Fruit fly (Drosophila melanogaster) whole organism, embryonic: ENCODE measurements around the gene CG32388.
A peak's percentile ranks its signal among the peaks of the same experiment; 100 is the strongest.

ENCODE experiments used
- CG10321 ChIP-seq: fragments of 200-800 bp; sonication (Bioruptor generic); IDR thresholded peaks from 2 replicates; pipeline ENCODE4 v1.3.6; 2022; ENCODE audit warnings: missing biosample characterization, missing genetic modification characterization
- CG10462 ChIP-seq: fragments of 200-800 bp; sonication (Bioruptor generic); optimal IDR thresholded peaks from 2 replicates; lab custom pipeline; 2016; ENCODE audit warnings: missing biosample characterization, missing genetic modification characterization
- CG11085 ChIP-seq: fragments of 200-800 bp; sonication (Bioruptor generic); IDR thresholded peaks from 2 replicates; pipeline ENCODE4 v1.3.6; 2022; ENCODE audit warnings: missing biosample characterization, missing genetic modification characterization
- CG11560 ChIP-seq: fragments of 200-800 bp; sonication (Bioruptor generic); IDR thresholded peaks from 3 replicates; pipeline ENCODE4 v1.3.6; 2022; ENCODE audit warnings: missing biosample characterization, missing genetic modification characterization
- CG11723 ChIP-seq: fragments of 200-800 bp; sonication (Bioruptor generic); optimal IDR thresholded peaks from 2 replicates; lab custom pipeline; 2017; ENCODE audit warnings: missing biosample characterization, mild to moderate bottlenecking, missing genetic modification characterization
- CG12219 ChIP-seq: fragments of 200-800 bp; sonication (Bioruptor generic); optimal IDR thresholded peaks from 3 replicates; lab custom pipeline; 2018; ENCODE audit warnings: missing biosample characterization, mild to moderate bottlenecking, missing genetic modification characterization
- CG12391 ChIP-seq: fragments of 200-800 bp; sonication (Bioruptor generic); optimal IDR thresholded peaks from 3 replicates; lab custom pipeline; 2018; ENCODE audit warnings: missing biosample characterization, mild to moderate bottlenecking, missing genetic modification characterization, moderate library complexity
- CG13775 ChIP-seq: fragments of 200-800 bp; sonication (Bioruptor generic); optimal IDR thresholded peaks from 3 replicates; lab custom pipeline; 2017; ENCODE audit warnings: missing biosample characterization, mild to moderate bottlenecking, missing genetic modification characterization
- CG13894 ChIP-seq: fragments of 200-800 bp; sonication (Bioruptor generic); optimal IDR thresholded peaks from 3 replicates; lab custom pipeline; 2018; ENCODE audit warnings: missing biosample characterization, mild to moderate bottlenecking, missing genetic modification characterization, moderate library complexity
- CG14667 ChIP-seq: fragments of 200-800 bp; sonication (Bioruptor generic); IDR thresholded peaks from 2 replicates; pipeline ENCODE4 v1.3.6; 2022; ENCODE audit warnings: missing biosample characterization, missing genetic modification characterization
- CG1603 ChIP-seq: fragments of 200-800 bp; sonication (Bioruptor generic); optimal IDR thresholded peaks from 2 replicates; lab custom pipeline; 2019; ENCODE audit warnings: missing biosample characterization, mild to moderate bottlenecking, missing genetic modification characterization, moderate library complexity
- CG1792 ChIP-seq: fragments of 200-800 bp; sonication (Bioruptor generic); optimal IDR thresholded peaks from 2 replicates; lab custom pipeline; 2016; ENCODE audit warnings: missing biosample characterization, missing genetic modification characterization
- CG18011 ChIP-seq: fragments of 200-800 bp; sonication (Bioruptor generic); optimal IDR thresholded peaks from 2 replicates; lab custom pipeline; 2017; ENCODE audit warnings: missing biosample characterization, missing genetic modification characterization, mild to moderate bottlenecking, moderate library complexity, missing genotype
- CG2129 ChIP-seq: fragments of 200-800 bp; sonication (Bioruptor generic); IDR thresholded peaks from 2 replicates; pipeline ENCODE4 v1.3.6; 2022; ENCODE audit warnings: missing biosample characterization, missing genetic modification characterization; ENCODE audit not compliant: partially characterized antibody
- CG2202 ChIP-seq: fragments of 200-800 bp; sonication (Bioruptor generic); optimal IDR thresholded peaks from 2 replicates; lab custom pipeline; 2018; ENCODE audit warnings: missing biosample characterization, mild to moderate bottlenecking, missing genetic modification characterization
- CG3065 ChIP-seq: fragments of 200-800 bp; sonication (Bioruptor generic); optimal IDR thresholded peaks from 2 replicates; lab custom pipeline; 2016; ENCODE audit warnings: missing biosample characterization, missing genetic modification characterization
- CG3726 ChIP-seq: fragments of 200-800 bp; sonication (Bioruptor generic); IDR thresholded peaks from 3 replicates; pipeline ENCODE4, ENCODE4 v1.3.6; 2022; ENCODE audit warnings: missing biosample characterization, missing genetic modification characterization
- CG6813 ChIP-seq: fragments of 200-800 bp; sonication (Bioruptor generic); optimal IDR thresholded peaks from 2 replicates; lab custom pipeline; 2017; ENCODE audit warnings: missing biosample characterization, missing genetic modification characterization, mild to moderate bottlenecking, moderate library complexity, missing genetic modification reagents
- Deaf1 ChIP-seq: fragments of 200-800 bp; optimal IDR thresholded peaks from 3 replicates; lab custom pipeline; 2019; ENCODE audit warnings: missing biosample characterization, mild to moderate bottlenecking, missing genetic modification characterization, moderate library complexity
- Doc2 ChIP-seq: fragments of 200-800 bp; sonication (Bioruptor generic); IDR thresholded peaks from 2 replicates; pipeline ENCODE4 v1.3.6; 2022; ENCODE audit warnings: missing biosample characterization, missing genetic modification characterization
- Dref ChIP-seq: fragments of 200-800 bp; sonication (Bioruptor generic); IDR thresholded peaks from 2 replicates; pipeline ENCODE4 v1.3.6; 2022; ENCODE audit warnings: missing biosample characterization, missing genetic modification characterization
- Fer2 ChIP-seq: fragments of 200-800 bp; sonication (Bioruptor generic); optimal IDR thresholded peaks from 2 replicates; lab custom pipeline; 2018; ENCODE audit warnings: missing biosample characterization, mild to moderate bottlenecking, missing genetic modification characterization, moderate library complexity
- GATAe ChIP-seq: fragments of 200-800 bp; sonication (Bioruptor generic); conservative IDR thresholded peaks from 2 replicates; pipeline ENCODE4 v1.3.6; 2022; ENCODE audit warnings: missing biosample characterization, missing genetic modification characterization
- HmgD ChIP-seq: fragments of 200-800 bp; sonication (Bioruptor generic); optimal IDR thresholded peaks from 3 replicates; lab custom pipeline; 2016; ENCODE audit warnings: missing biosample characterization, missing genetic modification characterization
- MBD-R2 ChIP-seq: fragments of 200-800 bp; sonication (Bioruptor generic); IDR thresholded peaks from 2 replicates; pipeline ENCODE4 v1.3.6; 2022; ENCODE audit warnings: missing biosample characterization, missing genetic modification characterization
- Neu2 ChIP-seq: fragments of 200-800 bp; sonication (Bioruptor generic); optimal IDR thresholded peaks from 3 replicates; lab custom pipeline; 2016; ENCODE audit warnings: missing biosample characterization, missing genetic modification characterization, borderline replicate concordance
- Sox102F ChIP-seq: fragments of 200-800 bp; sonication (Bioruptor generic); optimal IDR thresholded peaks from 2 replicates; lab custom pipeline; 2018; ENCODE audit warnings: missing biosample characterization, mild to moderate bottlenecking, missing genetic modification characterization, moderate library complexity
- TFAM ChIP-seq: fragments of 200-800 bp; sonication (Bioruptor generic); optimal IDR thresholded peaks from 2 replicates; lab custom pipeline; 2017; ENCODE audit warnings: missing biosample characterization, missing genetic modification characterization, inconsistent platforms
- Xrp1 ChIP-seq: fragments of 200-800 bp; sonication (Bioruptor generic); IDR thresholded peaks from 2 replicates; pipeline ENCODE4 v1.3.6; 2022; ENCODE audit warnings: missing biosample characterization, missing genetic modification characterization
- ab ChIP-seq: fragments of 200-800 bp; sonication (Bioruptor generic); optimal IDR thresholded peaks from 2 replicates; lab custom pipeline; 2016; ENCODE audit warnings: missing biosample characterization, missing genetic modification characterization
- ato ChIP-seq: fragments of 200-800 bp; sonication (Bioruptor generic); IDR thresholded peaks from 2 replicates; pipeline ENCODE4 v1.3.6; 2022; ENCODE audit warnings: missing biosample characterization, missing genetic modification characterization; ENCODE audit not compliant: partially characterized antibody
- bbx ChIP-seq: fragments of 200-800 bp; sonication (Bioruptor generic); IDR thresholded peaks from 2 replicates; pipeline ENCODE4 v1.3.6; 2022; ENCODE audit warnings: missing biosample characterization, missing genetic modification characterization; ENCODE audit not compliant: partially characterized antibody
- dimm ChIP-seq: fragments of 200-800 bp; sonication (Bioruptor generic); IDR thresholded peaks from 2 replicates; pipeline ENCODE4 v1.3.6; 2022; ENCODE audit warnings: missing biosample characterization, missing genetic modification characterization
- en ChIP-seq: fragments of 200-800 bp; sonication (Bioruptor generic); optimal IDR thresholded peaks from 2 replicates; lab custom pipeline; 2016; ENCODE audit warnings: missing biosample characterization, missing genetic modification characterization
- eyg ChIP-seq: fragments of 200-800 bp; sonication (Bioruptor generic); optimal IDR thresholded peaks from 3 replicates; lab custom pipeline; 2016; ENCODE audit warnings: missing biosample characterization, missing genetic modification characterization
- gce ChIP-seq: fragments of 200-800 bp; sonication (Bioruptor generic); IDR thresholded peaks from 3 replicates; pipeline ENCODE4 v1.3.6; 2022; ENCODE audit warnings: missing biosample characterization, missing genetic modification characterization
- insv ChIP-seq, 2 experiments: fragments of 200-800 bp; sonication (Bioruptor generic); optimal IDR thresholded peaks; 3 replicates each; lab custom pipeline; 2016 to 2018; ENCODE audit warnings: missing biosample characterization in 2 of 2, missing genetic modification characterization in 2 of 2
- mirr ChIP-seq: fragments of 200-800 bp; sonication (Bioruptor generic); optimal IDR thresholded peaks from 3 replicates; lab custom pipeline; 2018; ENCODE audit warnings: missing biosample characterization, mild to moderate bottlenecking, missing genetic modification characterization
- pho ChIP-seq: fragments of 200-800 bp; sonication (Bioruptor generic); optimal IDR thresholded peaks from 2 replicates; lab custom pipeline; 2016; ENCODE audit warnings: missing biosample characterization, missing genetic modification characterization
- psq ChIP-seq: fragments of 200-800 bp; sonication (Bioruptor generic); optimal IDR thresholded peaks from 2 replicates; lab custom pipeline; 2017; ENCODE audit warnings: missing biosample characterization, missing genetic modification characterization
- scrt ChIP-seq: fragments of 200-800 bp; sonication (Bioruptor generic); optimal IDR thresholded peaks from 2 replicates; lab custom pipeline; 2018; ENCODE audit warnings: missing biosample characterization, mild to moderate bottlenecking, missing genetic modification characterization, moderate library complexity
- slou ChIP-seq: fragments of 200-800 bp; sonication (Bioruptor generic); optimal IDR thresholded peaks from 3 replicates; lab custom pipeline; 2016; ENCODE audit warnings: missing biosample characterization, missing genetic modification characterization
- so ChIP-seq: fragments of 200-800 bp; sonication (Bioruptor generic); IDR thresholded peaks from 3 replicates; pipeline ENCODE4 v1.3.6; 2022; ENCODE audit warnings: missing biosample characterization, missing genetic modification characterization
- stc ChIP-seq: fragments of 200-800 bp; sonication (Bioruptor generic); IDR thresholded peaks from 2 replicates; pipeline ENCODE4 v1.3.6; 2022; ENCODE audit warnings: missing biosample characterization, missing genetic modification characterization
- wor ChIP-seq: fragments of 200-800 bp; sonication (Bioruptor generic); IDR thresholded peaks from 2 replicates; pipeline ENCODE4 v1.3.6; 2022; ENCODE audit warnings: missing biosample characterization, missing genetic modification characterization
- zfh2 ChIP-seq: fragments of 200-800 bp; sonication (Bioruptor generic); optimal IDR thresholded peaks from 2 replicates; lab custom pipeline; 2016; ENCODE audit warnings: missing biosample characterization, missing genetic modification characterization

Gene CG32388

dm6 chr3L:6968961-6969814 lies 15.2 kb downstream of the CG32388 start, which contains the start of the genes Mis12 and CG9953 (continued):
- TF ChIP-seq CG12391 (tag; lab: Kevin White, UChicago) (peak; percentile 64), CG13894 (tag; lab: Kevin White, UChicago) (no peak), CG10321 (GFP tag; lab: Robert Waterston, UW) (no peak), insv (GFP tag; optimal IDR thresholded peaks at IDR 0.05; lab: Kevin White, UChicago) (no peak), scrt (GFP tag; lab: Kevin White, UChicago) (no peak), gce (GFP tag; lab: Robert Waterston, UW) (no peak)

dm6 chr3L:6967797-6968196 lies 16.6 kb downstream of the CG32388 start, which contains the start of gene CG10064:
TSS of gene CG10064 (minus strand) at chr3L:6967897.
- TF ChIP-seq CG2202 (tag; lab: Kevin White, UChicago), result no peak
- TF ChIP-seq CG14667 (GFP tag; lab: Robert Waterston, UW), result no peak
- no peak for TF ChIP-seq Dref (GFP tag; lab: Robert Waterston, UW)
- TF ChIP-seq Sox102F, result no peak
- no peak for TF ChIP-seq CG11723
- no peak for TF ChIP-seq CG6813 (GFP tag; lab: Kevin White, UChicago)
- TF ChIP-seq CG3065, result no peak
- TF ChIP-seq ab, result no peak
- TF ChIP-seq Neu2 (GFP tag; lab: Kevin White, UChicago), result no peak
- TF ChIP-seq mirr (GFP tag; lab: Kevin White, UChicago), result no peak
- no peak for TF ChIP-seq so (GFP tag; lab: Robert Waterston, UW)
- no peak for TF ChIP-seq psq (GFP tag; lab: Kevin White, UChicago)
- no peak for TF ChIP-seq wor (GFP tag; lab: Robert Waterston, UW)
- no peak for TF ChIP-seq stc (GFP tag; lab: Robert Waterston, UW)
- TF ChIP-seq, all 482 proteins: peak for 0

dm6 chr3L:6964488-6965152 lies 19.8 kb downstream of the CG32388 start, which contains the start of gene sgl:
TSS of gene sgl (minus strand) at chr3L:6964758.
- TF ChIP-seq CG18011 (GFP tag; lab: Kevin White, UChicago) (no peak), pho (GFP tag; lab: Kevin White, UChicago) (peak; percentile 27), Xrp1 (GFP tag; lab: Robert Waterston, UW) (peak; percentile 14; the same call in 1 of the 2 replicates), CG1603 (tag; lab: Kevin White, UChicago) (peak; percentile 38), CG1792 (GFP tag; lab: Kevin White, UChicago) (no peak), en (no peak), bbx (GFP tag; lab: Robert Waterston, UW) (peak; percentile 68), MBD-R2 (GFP tag; lab: Robert Waterston, UW) (no peak), GATAe (GFP tag; lab: Robert Waterston, UW) (no peak), CG13775 (GFP tag; lab: Kevin White, UChicago) (peak; percentile 0), HmgD (peak; percentile 73), ato (GFP tag; lab: Robert Waterston, UW) (peak; percentile 67), mirr (GFP tag; lab: Kevin White, UChicago) (peak; percentile 34), Doc2 (GFP tag; lab: Robert Waterston, UW) (no peak), CG11085 (GFP tag; lab: Robert Waterston, UW) (no peak), CG3726 (no peak), Deaf1 (tag; lab: Kevin White, UChicago) (peak; percentile 99), dimm (GFP tag; lab: Robert Waterston, UW) (no peak), zfh2 (GFP tag; lab: Kevin White, UChicago) (no peak), CG10462 (GFP tag; lab: Kevin White, UChicago) (no peak), slou (GFP tag; lab: Kevin White, UChicago) (no peak), TFAM (GFP tag; lab: Kevin White, UChicago) (no peak), eyg (GFP tag; lab: Kevin White, UChicago) (peak; percentile 22), Fer2 (tag; lab: Kevin White, UChicago) (no peak), CG2129 (GFP tag; lab: Robert Waterston, UW) (no peak; the same call in 1 of the 2 replicates), CG11560 (no peak), CG12219 (GFP tag; lab: Kevin White, UChicago) (no peak)
